Worm (Caenorhabditis elegans): ENCODE results near the gene repo-1.

The repo-1 gene

ce11 chrIV:12084178-12084577 is at the start of gene repo-1:
repo-1 (plus strand) TSS chrIV:12084478.
- TF ChIP-seq tab-1 (GFP tag; IDR thresholded peaks at IDR 0.05), result no peak
- TF ChIP-seq ztf-29 (GFP tag; IDR thresholded peaks at IDR 0.05), result no peak
- no peak for TF ChIP-seq klf-2 (GFP tag; conservative IDR thresholded peaks at IDR 0.05)
- no peak for TF ChIP-seq ref-1 (GFP tag; conservative IDR thresholded peaks at IDR 0.05)
- TF ChIP-seq med-1 (GFP tag; optimal IDR thresholded peaks at IDR 0.05; ENCODE audit: insufficient read depth), result no peak
- TF ChIP-seq ztf-23 (GFP tag; IDR thresholded peaks at IDR 0.05), result no peak
- no peak for TF ChIP-seq T22C8.4 (GFP tag; IDR thresholded peaks at IDR 0.05)
- TF ChIP-seq flt-1 (GFP tag; IDR thresholded peaks at IDR 0.05), result no peak
- TF ChIP-seq cog-1 (tag; optimal IDR thresholded peaks at IDR 0.05), result no peak

ce11 chrIV:12034776-12035175 is 49.5 kb upstream of the repo-1 start:
- no peak for TF ChIP-seq T22C8.4 (GFP tag; IDR thresholded peaks at IDR 0.05)

DNA sequence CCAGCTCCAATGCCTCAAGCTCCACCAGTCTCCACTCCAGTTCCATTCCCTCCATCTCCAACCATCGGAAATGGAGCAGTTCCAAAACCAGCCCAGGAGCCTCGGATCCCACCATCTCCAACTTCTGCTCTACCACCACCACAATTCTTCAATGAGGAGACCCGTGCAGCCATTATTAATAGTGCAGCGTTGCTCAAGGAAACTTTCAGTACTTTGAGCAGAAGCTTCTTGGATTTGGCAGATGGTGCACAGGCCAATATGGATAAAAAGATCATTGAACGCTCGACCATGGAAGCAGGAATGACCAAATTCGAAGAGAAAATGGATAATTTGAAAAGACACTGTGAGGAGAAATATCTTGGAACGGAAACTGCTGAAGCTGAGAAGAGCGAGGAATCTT is 48.9 kb upstream of the repo-1 start:
- TF ChIP-seq flt-1 (GFP tag; IDR thresholded peaks at IDR 0.05), result no peak
- no peak for TF ChIP-seq med-1 (GFP tag; optimal IDR thresholded peaks at IDR 0.05; ENCODE audit: insufficient read depth)
- no peak for TF ChIP-seq T22C8.4 (GFP tag; IDR thresholded peaks at IDR 0.05)
- TF ChIP-seq ref-1 (GFP tag; conservative IDR thresholded peaks at IDR 0.05), result no peak
- no peak for TF ChIP-seq ztf-23 (GFP tag; IDR thresholded peaks at IDR 0.05)
- no peak for TF ChIP-seq ztf-29 (GFP tag; IDR thresholded peaks at IDR 0.05)
- no peak for TF ChIP-seq klf-2 (GFP tag; conservative IDR thresholded peaks at IDR 0.05)
- no peak for TF ChIP-seq tab-1 (GFP tag; IDR thresholded peaks at IDR 0.05)
- TF ChIP-seq cog-1 (tag; optimal IDR thresholded peaks at IDR 0.05), result no peak

DNA sequence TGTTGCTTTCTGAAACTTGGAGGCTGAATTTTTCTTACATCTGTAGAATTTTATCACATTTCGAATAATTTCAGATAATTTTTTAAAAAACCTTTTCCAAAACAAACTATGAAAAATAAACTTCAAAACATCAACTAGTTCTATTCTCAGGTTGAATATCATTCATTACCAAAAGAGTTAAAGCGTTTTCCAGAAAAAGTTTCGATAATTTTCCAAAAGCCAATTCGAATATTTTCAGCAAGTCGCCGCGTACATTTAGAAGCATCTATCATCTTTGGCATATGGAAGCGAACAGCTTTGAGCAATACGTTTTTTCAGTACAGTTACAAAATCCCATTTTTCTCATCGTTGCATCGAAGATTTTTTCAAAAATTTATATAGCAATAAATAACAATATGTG is 47.4 kb upstream of the repo-1 start:
- TF ChIP-seq tab-1 (GFP tag; IDR thresholded peaks at IDR 0.05) (no peak), med-1 (GFP tag; optimal IDR thresholded peaks at IDR 0.05; ENCODE audit: insufficient read depth) (no peak), flt-1 (GFP tag; IDR thresholded peaks at IDR 0.05) (no peak), ztf-23 (GFP tag; IDR thresholded peaks at IDR 0.05) (no peak), ztf-29 (GFP tag; IDR thresholded peaks at IDR 0.05) (no peak), T22C8.4 (GFP tag; IDR thresholded peaks at IDR 0.05) (no peak)

- no peak for TF ChIP-seq ztf-29 (GFP tag; IDR thresholded peaks at IDR 0.05)
Observed at ce11 chrIV:12040431-12040830, 43.8 kb upstream of the repo-1 start.

DNA sequence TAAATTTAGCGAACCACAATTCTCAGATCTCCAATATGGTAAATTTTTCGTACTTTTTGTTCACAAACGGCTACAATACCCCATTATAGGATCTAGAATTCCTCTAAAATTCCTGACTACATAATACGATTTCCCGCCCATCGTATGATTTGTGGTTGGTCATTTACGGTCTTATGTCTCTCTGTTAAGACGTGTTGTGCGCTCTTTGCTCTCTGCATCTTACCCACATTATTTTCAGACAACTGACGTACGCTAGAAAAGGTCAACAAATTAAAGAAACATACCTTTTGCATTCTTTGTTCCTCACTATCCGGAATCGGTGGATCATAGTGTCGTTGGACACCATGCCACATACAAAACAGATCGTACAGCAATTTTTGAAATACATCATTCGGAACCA is 41.2 kb upstream of the repo-1 start:
- TF ChIP-seq ztf-29 (GFP tag; IDR thresholded peaks at IDR 0.05) (no peak), tab-1 (GFP tag; IDR thresholded peaks at IDR 0.05) (no peak), ref-1 (GFP tag; conservative IDR thresholded peaks at IDR 0.05) (no peak), med-1 (GFP tag; optimal IDR thresholded peaks at IDR 0.05; ENCODE audit: insufficient read depth) (no peak), klf-2 (GFP tag; conservative IDR thresholded peaks at IDR 0.05) (no peak), T22C8.4 (GFP tag; IDR thresholded peaks at IDR 0.05) (no peak), cog-1 (tag; optimal IDR thresholded peaks at IDR 0.05) (no peak), ztf-23 (GFP tag; IDR thresholded peaks at IDR 0.05) (no peak), flt-1 (GFP tag; IDR thresholded peaks at IDR 0.05) (no peak)

ce11 chrIV:12044844-12045738 is 39.2 kb upstream of the repo-1 start:
- TF ChIP-seq ref-1 (GFP tag; conservative IDR thresholded peaks at IDR 0.05) (no peak), flt-1 (GFP tag; IDR thresholded peaks at IDR 0.05) (no peak), cog-1 (tag; optimal IDR thresholded peaks at IDR 0.05) (no peak), klf-2 (GFP tag; conservative IDR thresholded peaks at IDR 0.05) (no peak), tab-1 (GFP tag; IDR thresholded peaks at IDR 0.05) (no peak), med-1 (GFP tag; optimal IDR thresholded peaks at IDR 0.05; ENCODE audit: insufficient read depth) (no peak), T22C8.4 (GFP tag; IDR thresholded peaks at IDR 0.05) (no peak), ztf-23 (GFP tag; IDR thresholded peaks at IDR 0.05) (no peak), ztf-29 (GFP tag; IDR thresholded peaks at IDR 0.05) (no peak)

DNA sequence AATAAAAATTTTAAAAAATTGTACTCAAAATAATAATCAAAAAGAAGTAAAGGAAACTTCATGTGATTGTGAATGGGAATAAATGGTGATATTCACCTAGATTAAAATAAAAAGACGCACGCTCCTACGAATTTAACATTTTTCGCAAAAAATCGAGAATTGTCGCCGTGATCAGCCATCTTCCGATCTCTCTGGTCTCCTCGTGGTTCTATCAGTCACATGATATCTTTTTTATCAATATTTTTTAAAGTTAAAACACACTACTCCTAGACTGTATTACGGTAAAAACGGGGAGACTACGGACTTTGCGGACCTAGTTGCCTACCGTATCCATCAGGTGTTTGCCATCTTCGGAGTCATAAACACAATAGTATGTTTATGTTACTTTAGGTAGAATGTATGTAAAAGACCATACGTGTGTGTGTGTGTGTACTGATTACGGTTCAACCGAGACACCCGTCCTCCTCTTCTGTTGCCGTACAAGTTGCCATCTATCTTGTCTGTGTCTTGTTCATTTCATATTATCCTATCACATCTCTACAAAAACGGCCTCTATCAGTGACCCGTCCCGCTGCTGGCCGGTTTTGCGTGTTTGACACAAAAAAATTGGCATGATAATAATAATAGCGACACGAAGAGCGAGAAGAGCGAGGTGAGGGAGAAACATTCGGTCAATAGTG is 37.6 kb upstream of the repo-1 start, which contains the start of gene T12G3.2:
TSS of gene T12G3.2 (minus strand) at position 444 of the 680 bp plus-strand sequence.
- TF ChIP-seq med-1 (GFP tag; optimal IDR thresholded peaks at IDR 0.05; ENCODE audit: insufficient read depth), result no peak
- no peak for TF ChIP-seq klf-2 (GFP tag; conservative IDR thresholded peaks at IDR 0.05)

DNA sequence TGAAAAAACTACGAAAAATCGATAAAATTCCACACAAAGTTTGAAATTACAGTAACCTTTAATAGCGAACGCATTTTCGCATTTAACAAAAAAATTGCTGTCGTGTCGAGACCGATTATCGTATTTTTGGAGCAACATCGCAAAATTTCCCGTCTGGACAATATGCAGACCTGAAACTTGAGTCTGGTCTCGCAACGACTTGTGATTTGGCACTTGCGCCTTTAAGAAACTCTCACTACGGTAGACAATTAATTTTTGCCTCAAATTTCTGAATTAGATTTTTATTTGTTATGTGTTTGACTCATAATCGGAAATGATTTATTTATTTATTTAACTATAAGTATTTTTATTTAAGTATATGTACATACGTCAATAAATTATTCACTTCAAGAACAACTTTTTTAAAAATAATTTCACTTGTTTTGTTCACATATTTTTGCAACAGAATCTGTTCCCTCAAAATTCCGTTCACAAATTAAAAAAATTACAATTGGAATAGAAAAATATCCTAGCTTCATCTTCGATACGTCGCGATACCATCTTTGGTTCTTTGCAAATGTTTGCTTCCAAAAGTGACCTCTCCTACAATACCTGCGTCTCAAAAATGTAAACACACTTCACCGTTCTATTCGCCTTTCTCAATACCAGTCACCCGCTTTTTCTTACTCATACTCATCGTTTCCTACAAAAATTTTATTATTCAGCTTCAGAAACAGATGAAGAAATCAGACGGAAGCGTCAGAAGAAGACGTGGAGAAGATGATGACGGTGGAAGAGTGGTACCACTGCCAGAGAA is 36.5 kb upstream of the repo-1 start, which contains the start of gene T12G3.4:
TSS of gene T12G3.4 (plus strand) at position 705 of the 796 bp plus-strand sequence.
- TF ChIP-seq flt-1 (GFP tag; IDR thresholded peaks at IDR 0.05), result no peak
- no peak for TF ChIP-seq cog-1 (tag; optimal IDR thresholded peaks at IDR 0.05)
- no peak for TF ChIP-seq ref-1 (GFP tag; conservative IDR thresholded peaks at IDR 0.05)
- no peak for TF ChIP-seq ztf-23 (GFP tag; IDR thresholded peaks at IDR 0.05)
- no peak for TF ChIP-seq ztf-29 (GFP tag; IDR thresholded peaks at IDR 0.05)
- no peak for TF ChIP-seq tab-1 (GFP tag; IDR thresholded peaks at IDR 0.05)
- TF ChIP-seq T22C8.4 (GFP tag; IDR thresholded peaks at IDR 0.05), result no peak
- no peak for TF ChIP-seq klf-2 (GFP tag; conservative IDR thresholded peaks at IDR 0.05)
- no peak for TF ChIP-seq med-1 (GFP tag; optimal IDR thresholded peaks at IDR 0.05; ENCODE audit: insufficient read depth)

All from whole organism, midembryonic.